ENCODE assay signal across 5 worm cellular contexts in the genomic region with DNA sequence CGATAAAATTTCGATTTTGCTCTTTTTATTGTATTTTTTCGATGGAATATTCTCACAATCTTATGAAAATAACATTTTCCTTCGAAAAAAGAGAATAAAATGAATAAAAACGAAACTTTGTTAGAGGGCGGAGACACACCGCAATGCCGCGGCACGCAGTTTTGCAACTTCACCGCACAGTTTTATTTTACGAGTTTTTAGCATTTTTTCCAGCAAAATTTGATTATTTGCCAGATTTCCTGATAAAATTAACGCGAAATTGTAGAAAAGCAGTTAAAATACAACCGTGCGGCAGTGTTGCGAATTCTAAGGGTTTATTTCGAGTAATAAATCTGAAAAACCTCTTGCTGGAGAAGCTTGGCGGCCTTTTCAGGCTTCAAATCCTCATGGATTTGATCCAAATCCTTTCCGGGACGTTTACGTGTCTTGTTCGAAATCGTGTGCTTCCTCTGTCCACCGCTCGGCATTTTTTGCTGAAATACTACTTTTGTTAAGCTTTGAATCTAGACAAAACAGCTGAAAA.
A peak's percentile ranks its signal among the peaks of the same experiment; 100 is the strongest.
TF ChIP-seq lines count a peak whose summit lies in the region.

Gene znf-593 (minus strand): TSS at position 473 of the 523 bp plus-strand sequence.

TF ChIP-seq in whole organism, L1 larva, 84 proteins besides CTCF, POLR2A, EP300 and RAD21 (continues in another document):
- TF ChIP-seq irx-1 (tag; optimal IDR thresholded peaks at IDR 0.05; lab: Kevin White, UChicago) (peak; percentile 2), fkh-8 (tag; optimal IDR thresholded peaks at IDR 0.05; lab: Kevin White, UChicago) (no peak), mef-2 (tag; optimal IDR thresholded peaks at IDR 0.05; lab: Kevin White, UChicago) (no peak), blmp-1 (tag; optimal IDR thresholded peaks at IDR 0.05; lab: Kevin White, UChicago) (no peak), alr-1 (tag; optimal IDR thresholded peaks at IDR 0.05; lab: Kevin White, UChicago; ENCODE audit: borderline replicate concordance) (no peak), unc-30 (tag; optimal IDR thresholded peaks at IDR 0.05; lab: Kevin White, UChicago) (no peak), nhr-90 (tag; optimal IDR thresholded peaks at IDR 0.05; lab: Kevin White, UChicago; ENCODE audit: poor library complexity) (peak; percentile 23), ceh-8 (GFP tag; optimal IDR thresholded peaks at IDR 0.05; lab: Kevin White, UChicago) (no peak), hpl-2 (GFP tag; optimal IDR thresholded peaks at IDR 0.05; lab: Kevin White, UChicago) (no peak), ets-5 (GFP tag; IDR thresholded peaks at IDR 0.05; lab: Robert Waterston, UW) (no peak), lsy-2 (tag; optimal IDR thresholded peaks at IDR 0.05; lab: Kevin White, UChicago) (no peak), C34B4.2 (tag; optimal IDR thresholded peaks at IDR 0.05; lab: Kevin White, UChicago) (no peak), vab-15 (tag; optimal IDR thresholded peaks at IDR 0.05; lab: Kevin White, UChicago) (no peak), lin-35 (GFP tag; optimal IDR thresholded peaks at IDR 0.05; lab: Kevin White, UChicago) (no peak), Y116A8C.19 (tag; optimal IDR thresholded peaks at IDR 0.05; lab: Kevin White, UChicago; ENCODE audit: borderline replicate concordance) (no peak), unc-62 (GFP tag; optimal IDR thresholded peaks at IDR 0.05; lab: Kevin White, UChicago) (no peak), unc-86 (tag; optimal IDR thresholded peaks at IDR 0.05; lab: Kevin White, UChicago) (no peak)

TF ChIP-seq in whole organism, L3 larva, 47 proteins besides CTCF, POLR2A, EP300 and RAD21:
- TF ChIP-seq hmg-11 (tag; optimal IDR thresholded peaks at IDR 0.05; lab: Kevin White, UChicago) (peak; percentile 50), nhr-12 (tag; optimal IDR thresholded peaks at IDR 0.05; lab: Kevin White, UChicago) (no peak), elt-2 (tag; optimal IDR thresholded peaks at IDR 0.05; lab: Kevin White, UChicago) (peak; percentile 23), pha-4 (tag; optimal IDR thresholded peaks at IDR 0.05; lab: Kevin White, UChicago) (peak; percentile 32), ceh-82 (tag; optimal IDR thresholded peaks at IDR 0.05; lab: Kevin White, UChicago) (no peak), ama-1 (optimal IDR thresholded peaks at IDR 0.05; lab: Kevin White, UChicago) (peak; percentile 1), fkh-2 (tag; optimal IDR thresholded peaks at IDR 0.05; lab: Kevin White, UChicago) (no peak), nhr-43 (tag; optimal IDR thresholded peaks at IDR 0.05; lab: Kevin White, UChicago; ENCODE audit: poor library complexity, severe bottlenecking) (peak; percentile 56), zag-1 (tag; optimal IDR thresholded peaks at IDR 0.05; lab: Kevin White, UChicago) (no peak)

TF ChIP-seq in whole organism, early embryonic, 17 proteins besides CTCF, POLR2A, EP300 and RAD21:
- 0 out of 2 replicates have a peak, but pooled peaks have one; percentile 7 for TF ChIP-seq flt-1 (GFP tag; IDR thresholded peaks at IDR 0.05; lab: Robert Waterston, UW)
- TF ChIP-seq ama-1 (optimal IDR thresholded peaks at IDR 0.05; lab: Kevin White, UChicago) = peak; percentile 81
- 0 out of 2 replicates have a peak, but pooled peaks have one; percentile 24 for TF ChIP-seq sea-1 (GFP tag; conservative IDR thresholded peaks at IDR 0.05; lab: Robert Waterston, UW)
- no peak for TF ChIP-seq ceh-36 (tag; optimal IDR thresholded peaks at IDR 0.05; lab: Kevin White, UChicago)

TF ChIP-seq in whole organism, midembryonic, 9 proteins besides CTCF, POLR2A, EP300 and RAD21:
- TF ChIP-seq flt-1 (GFP tag; IDR thresholded peaks at IDR 0.05; lab: Robert Waterston, UW) = peak; percentile 72; the same call in 1 of the 2 replicates
- TF ChIP-seq tab-1 (GFP tag; IDR thresholded peaks at IDR 0.05; lab: Robert Waterston, UW) = no peak

TF ChIP-seq in whole organism, young adult, 124 proteins besides CTCF, POLR2A, EP300 and RAD21:
- TF ChIP-seq akir-1 (GFP tag; optimal IDR thresholded peaks at IDR 0.05; lab: Kevin White, UChicago) = no peak
- no peak for TF ChIP-seq F10E7.11 (tag; optimal IDR thresholded peaks at IDR 0.05; lab: Kevin White, UChicago)
- peak; percentile 3 for TF ChIP-seq gei-17 (GFP tag; optimal IDR thresholded peaks at IDR 0.05; lab: Kevin White, UChicago)
- no peak for TF ChIP-seq hmg-20 (GFP tag; IDR thresholded peaks at IDR 0.05; lab: Robert Waterston, UW)
- TF ChIP-seq ama-1 (optimal IDR thresholded peaks at IDR 0.05; lab: Kevin White, UChicago) = peak; percentile 9
- TF ChIP-seq ama-1 (GFP tag; optimal IDR thresholded peaks at IDR 0.05; lab: Kevin White, UChicago) = no peak
- no peak for TF ChIP-seq lag-1 (GFP tag; IDR thresholded peaks at IDR 0.05; lab: Robert Waterston, UW)
- no peak for TF ChIP-seq dpff-1 (tag; optimal IDR thresholded peaks at IDR 0.05; lab: Kevin White, UChicago)
- TF ChIP-seq ztf-3 (GFP tag; optimal IDR thresholded peaks at IDR 0.05; lab: Kevin White, UChicago) = no peak
- peak in 1 of 3 experiments; percentile 26 for TF ChIP-seq lin-35 (GFP tag; optimal IDR thresholded peaks at IDR 0.05; lab: Kevin White, UChicago)
- no peak for TF ChIP-seq ztf-6 (GFP tag; IDR thresholded peaks at IDR 0.05; lab: Robert Waterston, UW)
- no peak for TF ChIP-seq somi-1 (GFP tag; optimal IDR thresholded peaks at IDR 0.05; lab: Kevin White, UChicago)
- no peak for TF ChIP-seq F49E8.2 (tag; optimal IDR thresholded peaks at IDR 0.05; lab: Kevin White, UChicago; ENCODE audit: insufficient read depth)
- TF ChIP-seq repo-1 (tag; optimal IDR thresholded peaks at IDR 0.05; lab: Kevin White, UChicago) = peak; percentile 47
- TF ChIP-seq snpc-1.1 (tag; optimal IDR thresholded peaks at IDR 0.05; lab: Kevin White, UChicago; ENCODE audit: insufficient read depth) = peak; percentile 38
- TF ChIP-seq nhr-27 (tag; optimal IDR thresholded peaks at IDR 0.05; lab: Kevin White, UChicago) = no peak
- no peak for TF ChIP-seq aptf-3 (GFP tag; IDR thresholded peaks at IDR 0.05; lab: Robert Waterston, UW)
- no peak for TF ChIP-seq nhr-179 (tag; optimal IDR thresholded peaks at IDR 0.05; lab: Kevin White, UChicago)
- TF ChIP-seq ekl-4 (GFP tag; IDR thresholded peaks at IDR 0.05; lab: Robert Waterston, UW) = 0 out of 2 replicates have a peak, but pooled peaks have one; percentile 12
- TF ChIP-seq nfya-1 (tag; optimal IDR thresholded peaks at IDR 0.05; lab: Kevin White, UChicago; ENCODE audit: borderline replicate concordance, insufficient read depth) = no peak
- TF ChIP-seq hlh-12 (tag; optimal IDR thresholded peaks at IDR 0.05; lab: Kevin White, UChicago) = no peak
- no peak for TF ChIP-seq Y79H2A.3 (GFP tag; conservative IDR thresholded peaks at IDR 0.05; lab: Robert Waterston, UW)
- TF ChIP-seq F57A8.1 (GFP tag; optimal IDR thresholded peaks at IDR 0.05; lab: Kevin White, UChicago) = no peak
- no peak for TF ChIP-seq lsy-27 (tag; optimal IDR thresholded peaks at IDR 0.05; lab: Kevin White, UChicago; ENCODE audit: borderline replicate concordance, insufficient read depth)
- TF ChIP-seq sea-2 (GFP tag; IDR thresholded peaks at IDR 0.05; lab: Robert Waterston, UW) = no peak
- peak; percentile 33; the same call in 1 of the 2 replicates for TF ChIP-seq madf-6 (GFP tag; IDR thresholded peaks at IDR 0.05; lab: Robert Waterston, UW)
- TF ChIP-seq hmg-1.2 (GFP tag; IDR thresholded peaks at IDR 0.05; lab: Robert Waterston, UW) = no peak
- TF ChIP-seq nfyb-1 (GFP tag; IDR thresholded peaks at IDR 0.05; lab: Robert Waterston, UW) = 0 out of 2 replicates have a peak, but pooled peaks have one; percentile 30
- TF ChIP-seq let-607 (tag; optimal IDR thresholded peaks at IDR 0.05; lab: Kevin White, UChicago) = peak; percentile 5 to 47
- TF ChIP-seq lsl-1 (GFP tag; optimal IDR thresholded peaks at IDR 0.05; lab: Kevin White, UChicago) = peak; percentile 4

Comparison
In these comparisons a context has a peak if more than half of its experiments do, and no peak if none do; other contexts are left out.
1. Of the 8 proteins assayed by ChIP-seq in both whole organism, young adult and whole organism, L1 larva: peak only in whole organism, young adult: none; only in whole organism, L1 larva: nhr-90; in both: none; in neither: 3; mixed calls (peak in some experiments, not most) for 4.